Worm (Caenorhabditis elegans) whole organism, late embryonic: ENCODE data around the gene F53C3.4.

Experiments
- ceh-18 ChIP-seq: sonication (generic microtip); optimal IDR thresholded peaks from 2 replicates; lab custom pipeline; 2016; ENCODE audit warnings: missing genetic modification characterization, missing compliant biosample characterization
- lin-11 ChIP-seq: fragments of 200-800 bp; sonication (Bioruptor generic); optimal IDR thresholded peaks from 2 replicates; lab custom pipeline; 2018; ENCODE audit warnings: mild to moderate bottlenecking, missing genetic modification characterization, missing compliant biosample characterization
- pag-3 ChIP-seq: sonication (generic microtip); optimal IDR thresholded peaks from 2 replicates; lab custom pipeline; 2016; ENCODE audit warnings: missing compliant biosample characterization, missing genetic modification characterization, borderline replicate concordance
- pha-4 ChIP-seq: fragments of 150-350 bp; optimal IDR thresholded peaks from 2 replicates; lab custom pipeline; 2018; ENCODE audit warnings: missing biosample characterization, missing genetic modification reagents, missing genetic modification characterization
- rnt-1 ChIP-seq: sonication (generic microtip); optimal IDR thresholded peaks from 2 replicates; lab custom pipeline; 2016; ENCODE audit warnings: missing genetic modification characterization, missing compliant biosample characterization
- sdc-2 ChIP-seq: sonication (generic microtip); optimal IDR thresholded peaks from 2 replicates; lab custom pipeline; 2016; ENCODE audit warnings: missing genotype, missing genetic modification characterization, missing compliant biosample characterization
- unc-3 ChIP-seq, 2 experiments: fragments of 200-800 bp in 1 of 2; sonication (Bioruptor generic) in 1 of 2; sonication (generic microtip) in 1 of 2; conservative IDR thresholded peaks in 1 of 2; optimal IDR thresholded peaks in 1 of 2; 2 replicates each; pipeline versions ENCODE4 v1.3.6 to Lab custom; 2016 to 2022; ENCODE audit warnings: missing compliant biosample characterization in 2 of 2, missing genetic modification characterization in 2 of 2, missing genetic modification reagents in 1 of 2

DNA sequence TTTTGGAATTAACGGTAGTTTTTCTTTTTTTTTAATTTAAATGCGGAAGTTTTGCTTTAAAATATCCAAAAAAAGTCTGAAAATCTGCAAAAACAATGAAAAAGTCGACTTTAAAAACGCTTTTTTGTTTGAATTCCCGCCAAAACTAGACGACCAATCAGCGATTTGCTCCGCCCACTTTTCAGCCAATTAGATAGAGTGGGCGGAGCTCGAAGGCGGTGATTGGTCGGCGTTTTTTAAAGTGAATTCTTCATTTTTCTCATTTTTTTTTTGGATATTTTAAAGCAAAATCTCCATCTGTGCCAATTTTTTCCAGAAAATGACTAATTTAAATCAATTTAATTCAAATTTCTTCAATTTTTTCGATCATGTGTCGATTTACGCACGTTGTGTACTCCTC is 30.0 kb downstream of the F53C3.4 start:
- TF ChIP-seq unc-3 (GFP tag; conservative IDR thresholded peaks at IDR 0.05; lab: Robert Waterston, UW), result no peak
- TF ChIP-seq unc-3 (tag; optimal IDR thresholded peaks at IDR 0.05; lab: Kevin White, UChicago), result no peak
- TF ChIP-seq pha-4, result no peak
- TF ChIP-seq ceh-18 (tag; lab: Kevin White, UChicago), result no peak
- no peak for TF ChIP-seq sdc-2 (tag; lab: Kevin White, UChicago)
- TF ChIP-seq pag-3, result no peak
- TF ChIP-seq lin-11, result no peak
- TF ChIP-seq rnt-1 (tag; lab: Kevin White, UChicago), result no peak
